Worm (Caenorhabditis elegans) whole organism, L3 larva: ENCODE data around the gene Y50D4B.6.

Experiments
- R02D3.7 ChIP-seq: fragments of 150-350 bp; optimal IDR thresholded peaks from 2 replicates; lab custom pipeline; 2014; ENCODE audit warnings: missing biosample characterization, missing genetic modification characterization
- aly-2 ChIP-seq: fragments of 150-350 bp; optimal IDR thresholded peaks from 2 replicates; lab custom pipeline; 2014; ENCODE audit warnings: missing biosample characterization, missing genetic modification characterization
- ama-1 ChIP-seq: fragments of 150-350 bp; optimal IDR thresholded peaks from 2 replicates; lab custom pipeline; 2018
- ceh-16 ChIP-seq: sonication (generic microtip); optimal IDR thresholded peaks from 2 replicates; lab custom pipeline; 2017; ENCODE audit warnings: missing biosample characterization, missing genetic modification characterization
- ceh-28 ChIP-seq: fragments of 150-350 bp; optimal IDR thresholded peaks from 2 replicates; lab custom pipeline; 2014; ENCODE audit warnings: missing biosample characterization, missing genetic modification reagents, missing genetic modification characterization
- ceh-82 ChIP-seq: fragments of 150-350 bp; optimal IDR thresholded peaks from 2 replicates; lab custom pipeline; 2014; ENCODE audit warnings: missing biosample characterization, missing genetic modification characterization
- daf-12 ChIP-seq: fragments of 150-350 bp; optimal IDR thresholded peaks from 2 replicates; lab custom pipeline; 2014; ENCODE audit warnings: missing biosample characterization, missing genetic modification reagents, missing genetic modification characterization
- elt-2 ChIP-seq: sonication (generic microtip); optimal IDR thresholded peaks from 2 replicates; lab custom pipeline; 2016; ENCODE audit warnings: missing genetic modification reagents, mild to moderate bottlenecking, missing genetic modification characterization, missing compliant biosample characterization
- elt-3 ChIP-seq, 3 experiments: fragments of 150-350 bp in 1 of 3; sonication (generic microtip) in 2 of 3; optimal IDR thresholded peaks; 2 replicates in 2 of 3; 4 replicates in 1 of 3; lab custom pipeline; 2014 to 2017; ENCODE audit warnings: missing biosample characterization in 3 of 3, missing genetic modification characterization in 3 of 3
- eor-1 ChIP-seq, 2 experiments: fragments of 150-350 bp; optimal IDR thresholded peaks; 2 replicates each; lab custom pipeline; 2014 to 2018; ENCODE audit warnings: missing biosample characterization in 2 of 2, missing genetic modification characterization in 2 of 2
- fkh-10 ChIP-seq: sonication (generic microtip); optimal IDR thresholded peaks from 2 replicates; lab custom pipeline; 2017; ENCODE audit warnings: missing biosample characterization, missing genetic modification reagents, missing genetic modification characterization
- fkh-2 ChIP-seq: fragments of 150-350 bp; optimal IDR thresholded peaks from 2 replicates; lab custom pipeline; 2014; ENCODE audit warnings: missing biosample characterization, missing genetic modification reagents, missing genetic modification characterization
- hmg-11 ChIP-seq: sonication (generic microtip); optimal IDR thresholded peaks from 2 replicates; lab custom pipeline; 2016; ENCODE audit warnings: missing genetic modification characterization, missing compliant biosample characterization
- jun-1 ChIP-seq: fragments of 150-350 bp; optimal IDR thresholded peaks from 2 replicates; lab custom pipeline; 2014; ENCODE audit warnings: missing biosample characterization, missing genetic modification reagents, missing genetic modification characterization
- lin-15B ChIP-seq: fragments of 150-350 bp; optimal IDR thresholded peaks from 2 replicates; lab custom pipeline; 2014; ENCODE audit warnings: missing biosample characterization, missing genetic modification characterization
- lin-39 ChIP-seq: fragments of 150-350 bp; optimal IDR thresholded peaks from 2 replicates; lab custom pipeline; 2018; ENCODE audit warnings: missing biosample characterization, missing genetic modification reagents, missing genetic modification characterization
- lsy-12 ChIP-seq: sonication (generic microtip); optimal IDR thresholded peaks from 2 replicates; lab custom pipeline; 2016; ENCODE audit warnings: mild to moderate bottlenecking, missing genetic modification characterization, missing compliant biosample characterization
- mdl-1 ChIP-seq: fragments of 150-350 bp; optimal IDR thresholded peaks from 2 replicates; lab custom pipeline; 2014; ENCODE audit warnings: missing biosample characterization, missing genetic modification characterization
- mml-1 ChIP-seq: fragments of 150-350 bp; sonication (generic microtip); optimal IDR thresholded peaks from 3 replicates; lab custom pipeline; 2014; ENCODE audit warnings: missing biosample characterization, missing genetic modification characterization
- nfya-1 ChIP-seq: sonication (generic microtip); optimal IDR thresholded peaks from 2 replicates; lab custom pipeline; 2017; ENCODE audit warnings: missing genetic modification characterization, mild to moderate bottlenecking, missing compliant biosample characterization, antibody characterized with exemption, moderate library complexity; ENCODE audit not compliant: insufficient read depth
- nhr-11 ChIP-seq: fragments of 150-350 bp; optimal IDR thresholded peaks from 2 replicates; lab custom pipeline; 2014; ENCODE audit warnings: missing biosample characterization, missing genetic modification characterization
- nhr-12 ChIP-seq: fragments of 150-350 bp; optimal IDR thresholded peaks from 2 replicates; lab custom pipeline; 2014; ENCODE audit warnings: missing biosample characterization, missing genetic modification characterization
- nhr-23 ChIP-seq: fragments of 150-350 bp; optimal IDR thresholded peaks from 2 replicates; lab custom pipeline; 2014; ENCODE audit warnings: missing biosample characterization, missing genetic modification reagents, missing genetic modification characterization
- nhr-28 ChIP-seq: fragments of 150-350 bp; optimal IDR thresholded peaks from 2 replicates; lab custom pipeline; 2014; ENCODE audit warnings: missing biosample characterization, missing genetic modification characterization
- nhr-43 ChIP-seq: sonication (generic microtip); optimal IDR thresholded peaks from 2 replicates; lab custom pipeline; 2016; ENCODE audit warnings: mild to moderate bottlenecking, missing genetic modification characterization, missing compliant biosample characterization; ENCODE audit not compliant: poor library complexity, severe bottlenecking
- nhr-67 ChIP-seq: fragments of 150-350 bp; optimal IDR thresholded peaks from 2 replicates; lab custom pipeline; 2014; ENCODE audit warnings: missing biosample characterization, missing genetic modification characterization
- nhr-76 ChIP-seq: fragments of 150-350 bp; sonication (generic microtip); optimal IDR thresholded peaks from 5 replicates; lab custom pipeline; 2014; ENCODE audit warnings: missing biosample characterization, missing genetic modification characterization
- pqm-1 ChIP-seq: fragments of 150-350 bp; optimal IDR thresholded peaks from 2 replicates; lab custom pipeline; 2017; ENCODE audit warnings: missing biosample characterization, missing genetic modification characterization, inconsistent platforms
- sea-2 ChIP-seq: fragments of 150-350 bp; sonication (generic microtip); optimal IDR thresholded peaks from 4 replicates; lab custom pipeline; 2014; ENCODE audit warnings: missing biosample characterization, missing genetic modification reagents, missing genetic modification characterization
- skn-1 ChIP-seq: fragments of 150-350 bp; optimal IDR thresholded peaks from 2 replicates; lab custom pipeline; 2014; ENCODE audit warnings: missing biosample characterization, missing genetic modification characterization
- snpc-4 ChIP-seq: fragments of 150-350 bp; optimal IDR thresholded peaks from 2 replicates; lab custom pipeline; 2014; ENCODE audit warnings: missing biosample characterization, missing genetic modification characterization
- unc-39 ChIP-seq: sonication (generic microtip); optimal IDR thresholded peaks from 4 replicates; lab custom pipeline; 2017; ENCODE audit warnings: missing biosample characterization, missing genetic modification characterization
- unc-62 ChIP-seq: fragments of 150-350 bp; sonication (generic microtip); optimal IDR thresholded peaks from 4 replicates; lab custom pipeline; 2014; ENCODE audit warnings: missing biosample characterization, missing genetic modification reagents, missing genetic modification characterization
- ztf-11 ChIP-seq: fragments of 150-350 bp; optimal IDR thresholded peaks from 2 replicates; lab custom pipeline; 2014; ENCODE audit warnings: missing biosample characterization, missing genetic modification characterization

Gene Y50D4B.6

ce11 chrV:1049334-1049733 lies 34.8 kb upstream of the Y50D4B.6 start:
- TF ChIP-seq ceh-16 (no peak), hmg-11 (peak; percentile 66), ztf-11 (tag; lab: Kevin White, UChicago) (no peak), nhr-11 (tag; lab: Kevin White, UChicago) (no peak), aly-2 (tag; lab: Kevin White, UChicago) (no peak), lin-39 (peak; percentile 47), lin-15B (peak; percentile 45), nfya-1 (peak; percentile 49), snpc-4 (tag; lab: Kevin White, UChicago) (peak; percentile 0)
- TF ChIP-seq, all 47 proteins: peak for 5

- TF ChIP-seq jun-1 (tag; lab: Kevin White, UChicago) (no peak), unc-39 (no peak), nhr-28 (tag; lab: Kevin White, UChicago) (no peak), aly-2 (tag; lab: Kevin White, UChicago) (no peak), eor-1 (tag; optimal IDR thresholded peaks at IDR 0.05; lab: Kevin White, UChicago) (no peak), mdl-1 (no peak), nhr-67 (tag; lab: Kevin White, UChicago) (no peak)
Measured at ce11 chrV:1051651-1052050, 32.5 kb upstream of the Y50D4B.6 start.

ce11 chrV:1052559-1053064 lies 31.5 kb upstream of the Y50D4B.6 start, which contains the start of gene K10C9.4:
Gene K10C9.4, minus strand, starts transcription at chrV:1053014.
- no peak for TF ChIP-seq ztf-11 (tag; lab: Kevin White, UChicago)
- TF ChIP-seq nhr-43 (tag; lab: Kevin White, UChicago): no peak
- no peak for TF ChIP-seq jun-1 (tag; lab: Kevin White, UChicago)
- TF ChIP-seq ceh-28: no peak
- no peak for TF ChIP-seq fkh-10 (GFP tag; lab: Kevin White, UChicago)
- TF ChIP-seq eor-1 (tag; optimal IDR thresholded peaks at IDR 0.05; lab: Kevin White, UChicago): no peak
- no peak for TF ChIP-seq lsy-12 (tag; lab: Kevin White, UChicago)
- TF ChIP-seq unc-62 (GFP tag; lab: Kevin White, UChicago): no peak
- no peak for TF ChIP-seq nfya-1
- TF ChIP-seq ama-1 (lab: Kevin White, UChicago): no peak
- no peak for TF ChIP-seq skn-1
- TF ChIP-seq mml-1 (tag; lab: Kevin White, UChicago): no peak
- TF ChIP-seq fkh-2 (tag; lab: Kevin White, UChicago): no peak
- TF ChIP-seq daf-12: no peak
- no peak for TF ChIP-seq snpc-4 (tag; lab: Kevin White, UChicago)
- TF ChIP-seq, all 47 proteins: peak for 0

ce11 chrV:1053385-1053784 lies 30.7 kb upstream of the Y50D4B.6 start:
- TF ChIP-seq pqm-1 (no peak), ceh-16 (no peak), unc-62 (GFP tag; lab: Kevin White, UChicago) (no peak), ama-1 (lab: Kevin White, UChicago) (no peak), sea-2 (no peak), aly-2 (tag; lab: Kevin White, UChicago) (no peak)

- TF ChIP-seq unc-39 (no peak), hmg-11 (no peak), R02D3.7 (tag; lab: Kevin White, UChicago) (no peak), ama-1 (lab: Kevin White, UChicago) (no peak), nhr-23 (tag; lab: Kevin White, UChicago) (peak; percentile 68), ceh-28 (peak; percentile 40), fkh-10 (GFP tag; lab: Kevin White, UChicago) (no peak), nfya-1 (no peak), nhr-67 (tag; lab: Kevin White, UChicago) (no peak), nhr-76 (tag; lab: Kevin White, UChicago) (no peak), lin-15B (peak; percentile 17), elt-2 (tag; lab: Kevin White, UChicago) (peak; percentile 83), ceh-82 (tag; lab: Kevin White, UChicago) (no peak), nhr-12 (tag; lab: Kevin White, UChicago) (no peak), fkh-2 (tag; lab: Kevin White, UChicago) (no peak), pqm-1 (peak; percentile 74), unc-62 (GFP tag; lab: Kevin White, UChicago) (no peak), elt-3 (tag; optimal IDR thresholded peaks at IDR 0.05; lab: Kevin White, UChicago) (peak in 1 of 3 experiments; percentile 23), snpc-4 (tag; lab: Kevin White, UChicago) (peak; percentile 23), lin-39 (no peak)
Measured at ce11 chrV:1060219-1060863, 23.8 kb upstream of the Y50D4B.6 start.
